Fruit fly (Drosophila melanogaster) whole organism, embryonic: ENCODE data around the gene Adgf-C.
A peak's percentile ranks its signal among the peaks of the same experiment; 100 is the strongest.

Experiments used
- C15 ChIP-seq: fragments of 200-800 bp; sonication (Bioruptor generic); IDR thresholded peaks from 3 replicates; pipeline ENCODE4 v1.3.6; 2022; ENCODE audit warnings: missing biosample characterization, missing genetic modification characterization
- CG10366 ChIP-seq: fragments of 200-800 bp; sonication (Bioruptor generic); IDR thresholded peaks from 2 replicates; pipeline ENCODE4 v1.3.6; 2022; ENCODE audit warnings: missing biosample characterization, missing genetic modification characterization
- CG10979 ChIP-seq: fragments of 200-800 bp; sonication (Bioruptor generic); optimal IDR thresholded peaks from 2 replicates; lab custom pipeline; 2018; ENCODE audit warnings: missing biosample characterization, mild to moderate bottlenecking, missing genetic modification characterization, moderate library complexity
- CG12391 ChIP-seq: fragments of 200-800 bp; sonication (Bioruptor generic); optimal IDR thresholded peaks from 3 replicates; lab custom pipeline; 2018; ENCODE audit warnings: missing biosample characterization, mild to moderate bottlenecking, missing genetic modification characterization, moderate library complexity
- CG13894 ChIP-seq: fragments of 200-800 bp; sonication (Bioruptor generic); optimal IDR thresholded peaks from 3 replicates; lab custom pipeline; 2018; ENCODE audit warnings: missing biosample characterization, mild to moderate bottlenecking, missing genetic modification characterization, moderate library complexity
- CG17186 ChIP-seq: fragments of 200-800 bp; sonication (Bioruptor generic); optimal IDR thresholded peaks from 3 replicates; lab custom pipeline; 2017; ENCODE audit warnings: missing biosample characterization, missing genetic modification reagents, missing genetic modification characterization
- CG17912 ChIP-seq: fragments of 200-800 bp; sonication (Bioruptor generic); optimal IDR thresholded peaks from 2 replicates; lab custom pipeline; 2018; ENCODE audit warnings: missing biosample characterization, mild to moderate bottlenecking, missing genetic modification characterization
- CG1832 ChIP-seq: fragments of 200-800 bp; sonication (Bioruptor generic); optimal IDR thresholded peaks from 2 replicates; lab custom pipeline; 2017; ENCODE audit warnings: missing biosample characterization, mild to moderate bottlenecking, missing genetic modification characterization, inconsistent platforms
- CG18599 ChIP-seq: fragments of 200-800 bp; sonication (Bioruptor generic); optimal IDR thresholded peaks from 3 replicates; lab custom pipeline; 2017; ENCODE audit warnings: missing biosample characterization, missing genetic modification characterization, mild to moderate bottlenecking, moderate library complexity, missing genetic modification reagents
- CG18764 ChIP-seq: fragments of 200-800 bp; sonication (Bioruptor generic); optimal IDR thresholded peaks from 3 replicates; lab custom pipeline; 2016; ENCODE audit warnings: missing biosample characterization, missing genetic modification characterization
- CG31388 ChIP-seq: fragments of 200-800 bp; sonication (Bioruptor generic); optimal IDR thresholded peaks from 2 replicates; lab custom pipeline; 2016; ENCODE audit warnings: missing biosample characterization, missing genetic modification characterization
- CG32772 ChIP-seq: fragments of 200-800 bp; sonication (Bioruptor generic); IDR thresholded peaks from 2 replicates; pipeline ENCODE4 v1.3.6; 2022; ENCODE audit warnings: missing biosample characterization, missing genetic modification characterization
- CG33557 ChIP-seq: fragments of 200-800 bp; sonication (Bioruptor generic); optimal IDR thresholded peaks from 2 replicates; lab custom pipeline; 2019; ENCODE audit warnings: missing biosample characterization, mild to moderate bottlenecking, missing genetic modification characterization, moderate library complexity
- CG3726 ChIP-seq: fragments of 200-800 bp; sonication (Bioruptor generic); IDR thresholded peaks from 3 replicates; pipeline ENCODE4, ENCODE4 v1.3.6; 2022; ENCODE audit warnings: missing biosample characterization, missing genetic modification characterization
- CG3838 ChIP-seq: fragments of 200-800 bp; sonication (Bioruptor generic); optimal IDR thresholded peaks from 3 replicates; lab custom pipeline; 2016; ENCODE audit warnings: missing biosample characterization, missing genetic modification characterization
- CG4854 ChIP-seq: fragments of 200-800 bp; sonication (Bioruptor generic); optimal IDR thresholded peaks from 2 replicates; lab custom pipeline; 2016; ENCODE audit warnings: missing biosample characterization, missing genetic modification characterization, inconsistent platforms
- CG6854 ChIP-seq: fragments of 200-800 bp; sonication (Bioruptor generic); optimal IDR thresholded peaks from 3 replicates; lab custom pipeline; 2017; ENCODE audit warnings: missing biosample characterization, mild to moderate bottlenecking, missing genetic modification characterization
- Chrac-16 ChIP-seq: fragments of 200-800 bp; sonication (Bioruptor generic); optimal IDR thresholded peaks from 3 replicates; lab custom pipeline; 2016; ENCODE audit warnings: missing biosample characterization, missing genetic modification characterization
- Dek ChIP-seq: fragments of 200-800 bp; sonication (Bioruptor generic); optimal IDR thresholded peaks from 3 replicates; lab custom pipeline; 2019; ENCODE audit warnings: missing biosample characterization, mild to moderate bottlenecking, missing genetic modification characterization, moderate library complexity
- E2f1 ChIP-seq: fragments of 200-800 bp; sonication (Bioruptor generic); IDR thresholded peaks from 2 replicates; pipeline ENCODE4 v1.3.6; 2022; ENCODE audit warnings: missing biosample characterization, missing genetic modification characterization
- HLH3B ChIP-seq: fragments of 200-800 bp; sonication (Bioruptor generic); IDR thresholded peaks from 2 replicates; pipeline ENCODE4 v1.3.6; 2022; ENCODE audit warnings: missing biosample characterization, missing genetic modification characterization
- Hmr ChIP-seq: fragments of 200-800 bp; sonication (Bioruptor generic); optimal IDR thresholded peaks from 3 replicates; lab custom pipeline; 2017; ENCODE audit warnings: mild to moderate bottlenecking, missing biosample characterization, missing genetic modification reagents, missing genetic modification characterization
- Hr3 ChIP-seq: fragments of 200-800 bp; sonication (Bioruptor generic); optimal IDR thresholded peaks from 3 replicates; lab custom pipeline; 2016; ENCODE audit warnings: missing biosample characterization, missing genetic modification characterization
- MBD-R2 ChIP-seq: fragments of 200-800 bp; sonication (Bioruptor generic); IDR thresholded peaks from 2 replicates; pipeline ENCODE4 v1.3.6; 2022; ENCODE audit warnings: missing biosample characterization, missing genetic modification characterization
- MTF-1 ChIP-seq: fragments of 200-800 bp; sonication (Bioruptor generic); optimal IDR thresholded peaks from 2 replicates; lab custom pipeline; 2018; ENCODE audit warnings: missing biosample characterization, mild to moderate bottlenecking, missing genetic modification characterization, borderline replicate concordance
- Rfx ChIP-seq: fragments of 200-800 bp; sonication (Bioruptor generic); IDR thresholded peaks from 2 replicates; pipeline ENCODE4 v1.3.6; 2022; ENCODE audit warnings: missing biosample characterization, missing genetic modification characterization
- Stat92E ChIP-seq, 3 experiments: fragments of >200 bp in 2 of 3; fragments of 200-800 bp in 1 of 3; sonication (Bioruptor generic) in 1 of 3; optimal IDR thresholded peaks; 2 replicates each; lab custom pipeline; 2017 to 2019; ENCODE audit warnings: missing biosample characterization in 3 of 3, missing genetic modification characterization in 3 of 3, mild to moderate bottlenecking in 1 of 3, moderate library complexity in 1 of 3
- cg ChIP-seq: fragments of 200-800 bp; sonication (Bioruptor generic); optimal IDR thresholded peaks from 3 replicates; lab custom pipeline; 2019; ENCODE audit warnings: missing biosample characterization, mild to moderate bottlenecking, missing genetic modification characterization, moderate library complexity
- chm ChIP-seq: fragments of 200-800 bp; sonication (Bioruptor generic); IDR thresholded peaks from 2 replicates; pipeline ENCODE4 v1.3.6; 2022; ENCODE audit warnings: missing biosample characterization, missing genetic modification characterization
- crp ChIP-seq, 2 experiments: fragments of 200-800 bp; sonication (Bioruptor generic); optimal IDR thresholded peaks; 2 replicates in 1 of 2; 3 replicates in 1 of 2; lab custom pipeline; 2017; ENCODE audit warnings: missing biosample characterization in 2 of 2, missing genetic modification characterization in 2 of 2, mild to moderate bottlenecking in 1 of 2, moderate library complexity in 1 of 2
- dm ChIP-seq: fragments of 200-800 bp; sonication (Bioruptor generic); optimal IDR thresholded peaks from 3 replicates; lab custom pipeline; 2016; ENCODE audit warnings: missing biosample characterization, missing genetic modification characterization
- en ChIP-seq: fragments of 200-800 bp; sonication (Bioruptor generic); optimal IDR thresholded peaks from 2 replicates; lab custom pipeline; 2016; ENCODE audit warnings: missing biosample characterization, missing genetic modification characterization
- esg ChIP-seq: fragments of 200-800 bp; sonication (Bioruptor generic); conservative IDR thresholded peaks from 2 replicates; pipeline ENCODE4 v1.3.6; 2022; ENCODE audit warnings: missing biosample characterization, missing genetic modification characterization
- fd102C ChIP-seq: fragments of 200-800 bp; sonication (Bioruptor generic); optimal IDR thresholded peaks from 2 replicates; lab custom pipeline; 2018; ENCODE audit warnings: missing biosample characterization, mild to moderate bottlenecking, missing genetic modification characterization, moderate library complexity
- fd3F ChIP-seq: fragments of 200-800 bp; sonication (Bioruptor generic); optimal IDR thresholded peaks from 2 replicates; lab custom pipeline; 2018; ENCODE audit warnings: missing biosample characterization, mild to moderate bottlenecking, missing genetic modification characterization, moderate library complexity
- hth ChIP-seq: fragments of >200 bp; optimal IDR thresholded peaks from 2 replicates; lab custom pipeline; 2017; ENCODE audit warnings: inconsistent platforms
- lilli ChIP-seq: fragments of 200-800 bp; sonication (Bioruptor generic); optimal IDR thresholded peaks from 3 replicates; lab custom pipeline; 2016; ENCODE audit warnings: missing biosample characterization, missing genetic modification characterization
- lov ChIP-seq, 2 experiments: fragments of 200-800 bp in 1 of 2; fragments of >200 bp in 1 of 2; sonication (Bioruptor generic) in 1 of 2; IDR thresholded peaks in 1 of 2; optimal IDR thresholded peaks in 1 of 2; 2 replicates in 1 of 2; 3 replicates in 1 of 2; pipeline versions ENCODE4 v1.3.6 to Lab custom; 2017 to 2022; ENCODE audit warnings: missing biosample characterization in 1 of 2, missing genetic modification characterization in 1 of 2
- mam ChIP-seq: fragments of 200-800 bp; sonication (Bioruptor generic); optimal IDR thresholded peaks from 3 replicates; lab custom pipeline; 2016; ENCODE audit warnings: missing biosample characterization, missing genetic modification characterization
- mld ChIP-seq: fragments of 200-800 bp; sonication (Bioruptor generic); IDR thresholded peaks from 3 replicates; pipeline ENCODE4 v1.3.6; 2022; ENCODE audit warnings: missing biosample characterization, missing genetic modification characterization; ENCODE audit not compliant: partially characterized antibody
- org-1 ChIP-seq: fragments of 200-800 bp; sonication (Bioruptor generic); optimal IDR thresholded peaks from 2 replicates; lab custom pipeline; 2017; ENCODE audit warnings: missing biosample characterization, missing genetic modification characterization
- row ChIP-seq: fragments of 200-800 bp; sonication (Bioruptor generic); IDR thresholded peaks from 3 replicates; pipeline ENCODE4 v1.3.6; 2022; ENCODE audit warnings: missing biosample characterization, missing genetic modification characterization
- sc ChIP-seq, 3 experiments: fragments of >200 bp in 2 of 3; fragments of 200-800 bp in 1 of 3; sonication (Bioruptor generic) in 1 of 3; optimal IDR thresholded peaks; 2 replicates in 2 of 3; 3 replicates in 1 of 3; lab custom pipeline; 2017; ENCODE audit warnings: mild to moderate bottlenecking in 1 of 3, missing biosample characterization in 1 of 3, missing genetic modification characterization in 1 of 3, missing genetic modification reagents in 1 of 3
- sqz ChIP-seq: fragments of 200-800 bp; sonication (Bioruptor generic); optimal IDR thresholded peaks from 3 replicates; lab custom pipeline; 2018; ENCODE audit warnings: missing biosample characterization, mild to moderate bottlenecking, missing genetic modification characterization
- stwl ChIP-seq: fragments of 200-800 bp; sonication (Bioruptor generic); optimal IDR thresholded peaks from 3 replicates; lab custom pipeline; 2018; ENCODE audit warnings: missing biosample characterization, mild to moderate bottlenecking, missing genetic modification characterization, moderate library complexity
- tna ChIP-seq: fragments of 200-800 bp; sonication (Bioruptor generic); IDR thresholded peaks from 2 replicates; pipeline ENCODE4 v1.3.6; 2022; ENCODE audit warnings: missing biosample characterization, missing genetic modification characterization; ENCODE audit not compliant: partially characterized antibody
- trh ChIP-seq: fragments of 200-800 bp; sonication (Bioruptor generic); optimal IDR thresholded peaks from 2 replicates; lab custom pipeline; 2016; ENCODE audit warnings: missing biosample characterization, missing genetic modification characterization
- zen ChIP-seq: fragments of 200-800 bp; sonication (Bioruptor generic); optimal IDR thresholded peaks from 3 replicates; lab custom pipeline; 2018; ENCODE audit warnings: missing biosample characterization, mild to moderate bottlenecking, missing genetic modification characterization, moderate library complexity
- zfh1 ChIP-seq: fragments of 200-800 bp; sonication (Bioruptor generic); IDR thresholded peaks from 3 replicates; pipeline ENCODE4 v1.3.6; 2022; ENCODE audit warnings: missing biosample characterization, missing genetic modification characterization

Gene Adgf-C

dm6 chr3R:13710645-13711044, 4.1 kb downstream of the Adgf-C start (continued):
- no peak for TF ChIP-seq Hr3 (GFP tag; lab: Kevin White, UChicago)
- TF ChIP-seq sc (optimal IDR thresholded peaks at IDR 0.05; lab: Kevin White, UChicago) = no peak
- TF ChIP-seq sc (GFP tag; optimal IDR thresholded peaks at IDR 0.05; lab: Kevin White, UChicago) = no peak
- no peak for TF ChIP-seq Dek (tag; lab: Kevin White, UChicago)
- TF ChIP-seq mam (GFP tag; lab: Kevin White, UChicago) = no peak
- TF ChIP-seq CG17912 = no peak
- TF ChIP-seq hth (lab: Kevin White, UChicago) = no peak
- TF ChIP-seq lilli (GFP tag; lab: Kevin White, UChicago) = peak; percentile 27
- no peak for TF ChIP-seq C15
- peak; percentile 24 for TF ChIP-seq Hmr (GFP tag; lab: Kevin White, UChicago)
- peak; percentile 30; the same call in 1 of the 2 replicates for TF ChIP-seq CG10366 (GFP tag; lab: Robert Waterston, UW)
- TF ChIP-seq lov (optimal IDR thresholded peaks at IDR 0.05; lab: Kevin White, UChicago) = no peak
- TF ChIP-seq lov (GFP tag; IDR thresholded peaks at IDR 0.05; lab: Robert Waterston, UW) = no peak
- peak; percentile 89 for TF ChIP-seq row (GFP tag; lab: Robert Waterston, UW)
- peak; percentile 47 for TF ChIP-seq Rfx (GFP tag; lab: Robert Waterston, UW)
- TF ChIP-seq tna (GFP tag; lab: Robert Waterston, UW) = peak; percentile 37; the same call in 1 of the 2 replicates
- TF ChIP-seq CG17186 (GFP tag; lab: Kevin White, UChicago) = peak; percentile 39
- peak; percentile 99 for TF ChIP-seq MBD-R2
- no peak for TF ChIP-seq CG13894 (tag; lab: Kevin White, UChicago)
- TF ChIP-seq Chrac-16 (GFP tag; lab: Kevin White, UChicago) = no peak
- no peak for TF ChIP-seq fd102C
- no peak for TF ChIP-seq CG3726 (GFP tag; lab: Robert Waterston, UW)
- TF ChIP-seq CG10979 (tag; lab: Kevin White, UChicago) = no peak
- no peak for TF ChIP-seq trh (GFP tag; lab: Kevin White, UChicago)
- no peak for TF ChIP-seq MTF-1 (GFP tag; lab: Kevin White, UChicago)
- TF ChIP-seq CG18764 = no peak
- TF ChIP-seq esg (GFP tag; lab: Robert Waterston, UW) = no peak
- TF ChIP-seq E2f1 (GFP tag; lab: Robert Waterston, UW) = no peak
- peak; percentile 53 for TF ChIP-seq stwl
- no peak for TF ChIP-seq mld (GFP tag; lab: Robert Waterston, UW)
- TF ChIP-seq Stat92E (GFP tag; optimal IDR thresholded peaks at IDR 0.05; lab: Kevin White, UChicago) = no peak
- no peak for TF ChIP-seq CG33557 (GFP tag; lab: Kevin White, UChicago)
- TF ChIP-seq org-1 (GFP tag; lab: Kevin White, UChicago) = no peak
- TF ChIP-seq sqz (GFP tag; lab: Kevin White, UChicago) = peak; percentile 52
- no peak for TF ChIP-seq zen (tag; lab: Kevin White, UChicago)
- no peak for TF ChIP-seq HLH3B
- no peak for TF ChIP-seq en (GFP tag; lab: Kevin White, UChicago)
- no peak for TF ChIP-seq cg (GFP tag; lab: Kevin White, UChicago)
- TF ChIP-seq CG1832 (GFP tag; lab: Kevin White, UChicago) = no peak
- no peak for TF ChIP-seq CG6854 (GFP tag; lab: Kevin White, UChicago)
- no peak for TF ChIP-seq CG3838 (GFP tag; lab: Kevin White, UChicago)
- TF ChIP-seq CG4854 (GFP tag; lab: Kevin White, UChicago) = peak; percentile 93
- TF ChIP-seq crp (GFP tag; optimal IDR thresholded peaks at IDR 0.05; lab: Kevin White, UChicago) = peak; percentile 91 to 97
- peak; percentile 45; the same call in 1 of the 3 replicates for TF ChIP-seq zfh1
- peak; percentile 13 for TF ChIP-seq CG18599
- peak; percentile 19 for TF ChIP-seq CG12391 (tag; lab: Kevin White, UChicago)
- TF ChIP-seq fd3F (GFP tag; lab: Kevin White, UChicago) = no peak
- TF ChIP-seq CG32772 (GFP tag; lab: Robert Waterston, UW) = peak; percentile 55
- TF ChIP-seq chm = 0 out of 2 replicates have a peak, but pooled peaks have one; percentile 37
- no peak for TF ChIP-seq dm (GFP tag; lab: Kevin White, UChicago)
- TF ChIP-seq CG31388 (GFP tag; lab: Kevin White, UChicago) = no peak
